Worm (Caenorhabditis elegans): Measurements from ENCODE around the gene sti-1.
"Not testable (repeated sequence)": the region's sequence is repeated elsewhere in the genome, so short reads cannot be mapped to it uniquely, and the experiment has no call there.

Gene sti-1

DNA sequence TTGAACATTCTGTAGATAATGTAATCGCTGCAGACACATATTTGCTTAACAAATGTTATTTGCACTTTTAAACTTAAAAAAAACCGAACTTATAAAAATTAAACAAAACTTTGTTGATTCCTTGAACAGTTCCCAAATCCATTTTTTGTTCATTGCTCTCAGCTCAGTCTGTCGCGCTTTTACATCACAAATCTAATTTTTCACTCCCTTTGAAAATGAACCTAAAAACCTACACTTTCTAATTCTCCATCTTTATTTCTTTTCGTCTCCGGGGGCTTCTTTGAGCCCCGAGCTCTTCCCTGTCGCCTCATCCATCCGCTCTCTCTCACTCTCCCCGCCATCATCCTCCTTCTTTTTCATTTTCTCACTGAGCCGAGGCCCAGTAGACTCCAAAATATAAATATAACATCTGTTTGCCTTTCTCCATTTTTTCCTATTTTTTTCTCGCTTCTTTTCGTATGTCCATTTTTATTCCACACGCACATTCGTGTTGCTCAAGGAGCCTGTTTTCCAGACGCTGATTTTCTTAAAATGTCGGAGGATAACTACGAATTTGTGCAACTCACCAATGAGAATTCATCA, 37.1 kb downstream of the sti-1 start, which contains the start of gene R13D11.4:
Gene R13D11.4 (plus strand): TSS at position 532 of the 582 bp plus-strand sequence.
- no peak for TF ChIP-seq ztf-23 (GFP tag; IDR thresholded peaks at IDR 0.05)
- no peak for TF ChIP-seq med-1 (GFP tag; optimal IDR thresholded peaks at IDR 0.05; ENCODE audit: insufficient read depth)

- no peak for TF ChIP-seq cog-1 (tag; optimal IDR thresholded peaks at IDR 0.05)
- TF ChIP-seq ztf-23 (GFP tag; IDR thresholded peaks at IDR 0.05) = no peak
- no peak for TF ChIP-seq ref-1 (GFP tag; conservative IDR thresholded peaks at IDR 0.05)
- TF ChIP-seq ztf-29 (GFP tag; IDR thresholded peaks at IDR 0.05) = no peak
- no peak for TF ChIP-seq med-1 (GFP tag; optimal IDR thresholded peaks at IDR 0.05; ENCODE audit: insufficient read depth)
- no peak for TF ChIP-seq flt-1 (GFP tag; IDR thresholded peaks at IDR 0.05)
- TF ChIP-seq T22C8.4 (GFP tag; IDR thresholded peaks at IDR 0.05) = no peak
- TF ChIP-seq klf-2 (GFP tag; conservative IDR thresholded peaks at IDR 0.05) = no peak
- no peak for TF ChIP-seq tab-1 (GFP tag; IDR thresholded peaks at IDR 0.05)
These were observed 39.8 kb downstream of the sti-1 start, which contains the start of gene R13D11.10 for ce11 chrV:813101-813500. TSS of gene R13D11.10 (minus strand) at chrV:813201.

DNA sequence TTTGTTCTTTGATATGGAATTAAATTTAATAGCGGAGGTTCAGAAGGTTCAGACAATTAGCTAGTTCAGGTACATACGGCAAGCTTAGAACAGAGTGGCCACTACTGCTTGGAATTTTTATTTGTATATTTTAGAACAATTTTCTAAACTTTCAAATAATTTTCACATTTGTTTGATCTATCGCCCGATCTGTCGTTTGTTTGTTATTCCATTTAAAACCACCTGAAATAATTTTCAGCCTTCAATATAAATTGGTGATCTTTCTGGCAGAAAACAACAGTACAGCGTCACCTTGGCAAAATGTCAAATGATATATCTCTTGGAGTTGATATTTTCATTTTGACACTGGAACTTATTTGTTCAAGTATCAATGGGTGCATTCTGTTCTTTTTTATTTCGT, 41.4 kb downstream of the sti-1 start, which contains the start of gene R13D11.3:
Gene R13D11.3 (plus strand): TSS at position 301 of the 400 bp plus-strand sequence.
- TF ChIP-seq T22C8.4 (GFP tag; IDR thresholded peaks at IDR 0.05) = no peak
- TF ChIP-seq cog-1 (tag; optimal IDR thresholded peaks at IDR 0.05) = no peak
- no peak for TF ChIP-seq flt-1 (GFP tag; IDR thresholded peaks at IDR 0.05)
- no peak for TF ChIP-seq ztf-29 (GFP tag; IDR thresholded peaks at IDR 0.05)
- no peak for TF ChIP-seq klf-2 (GFP tag; conservative IDR thresholded peaks at IDR 0.05)
- no peak for TF ChIP-seq ref-1 (GFP tag; conservative IDR thresholded peaks at IDR 0.05)
- no peak for TF ChIP-seq tab-1 (GFP tag; IDR thresholded peaks at IDR 0.05)
- TF ChIP-seq med-1 (GFP tag; optimal IDR thresholded peaks at IDR 0.05; ENCODE audit: insufficient read depth) = no peak
- TF ChIP-seq ztf-23 (GFP tag; IDR thresholded peaks at IDR 0.05) = no peak

ce11 chrV:817182-817581, 43.9 kb downstream of the sti-1 start, which contains the start of gene R13D11.1:
TSS of gene R13D11.1 (plus strand) at chrV:817482.
- TF ChIP-seq klf-2 (GFP tag; conservative IDR thresholded peaks at IDR 0.05) = no peak
- no peak for TF ChIP-seq flt-1 (GFP tag; IDR thresholded peaks at IDR 0.05)
- no peak for TF ChIP-seq T22C8.4 (GFP tag; IDR thresholded peaks at IDR 0.05)
- TF ChIP-seq ztf-23 (GFP tag; IDR thresholded peaks at IDR 0.05) = no peak
- TF ChIP-seq med-1 (GFP tag; optimal IDR thresholded peaks at IDR 0.05; ENCODE audit: insufficient read depth) = no peak
- TF ChIP-seq tab-1 (GFP tag; IDR thresholded peaks at IDR 0.05) = no peak
- no peak for TF ChIP-seq cog-1 (tag; optimal IDR thresholded peaks at IDR 0.05)
- TF ChIP-seq ztf-29 (GFP tag; IDR thresholded peaks at IDR 0.05) = no peak
- no peak for TF ChIP-seq ref-1 (GFP tag; conservative IDR thresholded peaks at IDR 0.05)

ce11 chrV:820629-821028, 47.3 kb downstream of the sti-1 start, which contains the start of gene srx-32:
TSS of gene srx-32 (minus strand) at chrV:820729.
- TF ChIP-seq ztf-29 (GFP tag; IDR thresholded peaks at IDR 0.05); tab-1 (GFP tag; IDR thresholded peaks at IDR 0.05); cog-1 (tag; optimal IDR thresholded peaks at IDR 0.05): not testable (repeated sequence)

DNA sequence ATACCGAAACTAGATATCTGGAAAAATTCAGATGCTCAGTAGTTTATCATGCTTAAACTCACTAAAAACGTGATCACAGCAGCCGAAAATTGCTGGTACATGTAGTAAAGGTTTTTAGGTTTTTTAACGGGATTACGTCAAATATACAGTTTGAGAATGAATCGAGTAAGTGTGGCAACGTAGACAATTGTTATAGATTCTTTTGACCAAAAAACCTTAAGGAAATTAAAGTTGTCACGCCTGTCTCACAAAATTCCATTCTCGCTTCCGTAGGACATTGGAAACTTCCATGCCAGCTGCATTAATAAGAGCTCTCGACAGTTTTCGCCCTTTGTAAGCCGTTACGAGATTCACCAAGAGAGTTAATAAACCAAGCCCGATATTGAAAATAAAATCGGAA, 49.6 kb downstream of the sti-1 start, which contains the start of gene srx-31:
Gene srx-31 (minus strand): TSS at position 101 of the 400 bp plus-strand sequence.
- not testable (repeated sequence) for TF ChIP-seq klf-2 (GFP tag; conservative IDR thresholded peaks at IDR 0.05); T22C8.4 (GFP tag; IDR thresholded peaks at IDR 0.05); ztf-23 (GFP tag; IDR thresholded peaks at IDR 0.05)
